Worm (Caenorhabditis elegans): ENCODE results near the gene sgo-1.

The sgo-1 gene

DNA sequence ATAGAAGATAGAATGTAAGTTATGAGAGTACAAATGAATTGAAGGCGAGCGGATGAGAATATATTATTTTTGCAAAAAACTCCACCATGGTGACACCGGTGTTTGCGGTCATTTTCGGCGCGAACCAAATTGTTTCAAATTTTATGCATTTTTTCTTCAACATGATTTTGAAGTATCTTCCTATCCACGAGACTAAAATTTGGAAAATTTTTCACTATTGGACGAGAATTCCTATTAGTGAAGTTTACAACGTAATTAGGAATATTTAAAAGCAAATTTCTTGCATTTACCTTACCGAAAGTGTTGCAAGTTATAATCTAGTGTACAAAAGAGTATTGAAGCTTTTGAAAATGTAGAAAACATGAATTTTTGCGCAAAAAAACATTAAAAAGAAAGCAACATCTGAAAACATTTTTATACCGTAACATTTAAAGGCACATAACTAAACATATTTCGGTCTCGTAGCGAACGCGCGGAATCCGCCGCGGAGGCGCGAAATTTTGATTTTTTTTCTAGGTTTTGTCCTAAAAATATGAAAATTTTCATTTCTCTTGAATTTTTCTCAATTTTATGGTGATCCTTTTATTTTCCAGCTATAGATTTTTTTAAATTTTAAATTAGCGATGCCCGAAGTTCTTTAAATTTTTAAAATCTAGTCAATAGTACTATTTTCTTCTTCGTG is at the start of gene sgo-1:
TSS of gene sgo-1 (minus strand) at position 51 of the 682 bp plus-strand sequence.
- no peak for TF ChIP-seq unc-62 (GFP tag; optimal IDR thresholded peaks at IDR 0.05)

ce11 chrIV:7845585-7845984 is 49.3 kb upstream of the sgo-1 start:
- TF ChIP-seq unc-62 (GFP tag; optimal IDR thresholded peaks at IDR 0.05) = no peak

DNA sequence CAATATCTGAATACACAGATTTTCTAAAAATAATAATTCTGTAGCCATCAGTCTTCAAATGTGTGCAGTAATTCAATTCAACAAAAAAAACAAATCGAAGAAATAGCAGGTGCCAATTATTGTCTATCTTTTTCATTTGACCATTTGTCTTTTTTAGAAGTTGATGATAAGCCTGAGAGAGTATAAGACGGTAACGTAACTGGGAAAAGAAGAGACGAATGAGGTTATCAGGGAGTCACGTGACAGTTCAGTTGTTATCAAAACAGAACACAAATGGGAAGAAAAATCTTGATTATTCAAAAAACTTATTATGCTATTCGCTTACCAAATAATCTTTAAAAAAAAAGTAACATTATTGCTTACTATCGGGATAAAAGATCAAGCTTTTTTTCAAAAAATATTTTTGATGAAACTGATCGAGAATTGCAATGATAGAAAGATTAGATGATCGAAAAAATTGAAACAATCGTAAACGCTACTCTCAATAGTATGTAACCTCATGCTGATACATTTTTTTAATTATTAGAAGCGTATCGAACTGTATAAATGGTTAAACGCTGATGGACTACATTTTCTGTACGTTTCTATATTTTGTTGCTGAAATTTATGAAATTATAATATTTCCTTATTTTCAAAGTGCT is 48.2 kb upstream of the sgo-1 start:
- TF ChIP-seq unc-62 (GFP tag; optimal IDR thresholded peaks at IDR 0.05) = no peak

DNA sequence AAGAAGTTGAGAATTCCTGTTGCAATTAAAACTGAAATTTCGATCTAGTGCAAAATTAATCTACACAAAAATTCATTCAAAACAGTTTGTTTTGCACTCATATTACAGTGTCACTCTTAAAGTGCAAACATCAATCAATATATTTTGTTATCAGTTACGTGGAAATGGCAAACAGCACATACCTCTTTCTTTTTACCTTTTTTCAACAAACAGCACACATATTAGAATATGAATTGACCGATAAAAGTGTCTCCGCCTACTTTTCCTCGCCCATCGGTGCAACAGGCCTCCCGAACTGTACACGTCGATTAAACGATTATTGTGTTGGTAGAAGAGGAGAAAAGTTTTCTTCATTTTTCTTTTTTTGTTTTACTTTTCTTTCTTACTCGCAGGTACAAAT is 44.9 kb upstream of the sgo-1 start:
- no peak for TF ChIP-seq unc-62 (GFP tag; optimal IDR thresholded peaks at IDR 0.05)

DNA sequence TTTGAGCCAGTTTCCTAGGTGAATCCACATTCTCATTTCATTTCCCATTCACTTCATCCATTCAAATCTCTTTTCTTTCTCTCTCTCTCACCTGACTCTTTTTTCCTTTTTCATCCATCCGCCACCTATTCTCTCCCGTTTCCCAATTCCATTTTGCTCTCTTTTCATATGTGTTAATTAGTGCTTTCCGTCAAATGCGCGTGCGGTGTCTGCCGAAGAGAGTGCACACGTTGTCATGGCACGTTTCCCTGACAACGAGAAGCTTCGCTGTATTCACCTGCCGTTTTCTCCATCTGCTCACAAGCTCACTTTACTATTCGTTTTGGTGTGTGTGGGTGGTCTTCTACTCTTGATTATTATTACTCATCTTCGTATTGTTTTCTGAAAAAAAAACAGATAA is 43.6 kb upstream of the sgo-1 start:
- TF ChIP-seq unc-62 (GFP tag; optimal IDR thresholded peaks at IDR 0.05) = no peak

DNA sequence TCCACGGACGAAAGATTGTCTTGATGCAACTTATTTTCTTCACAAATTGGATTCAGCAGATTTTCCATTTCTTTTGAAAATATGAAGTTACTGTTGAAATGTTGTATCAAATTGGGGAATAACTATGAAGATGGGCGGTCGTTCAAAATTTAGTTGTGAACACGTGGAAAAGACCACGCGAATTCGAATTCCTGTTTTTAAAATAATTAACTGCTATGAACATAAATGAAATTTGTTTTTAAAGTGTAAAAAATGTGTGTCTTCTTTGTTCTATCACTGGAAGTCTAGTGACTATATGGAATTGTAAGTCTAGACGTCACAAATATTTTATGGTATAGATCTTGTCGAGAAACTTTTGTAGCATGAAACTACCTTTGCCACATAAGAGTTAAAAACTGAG is 42.1 kb upstream of the sgo-1 start, which contains the start of gene C06A6.7:
TSS of gene C06A6.7 (minus strand) at position 101 of the 400 bp plus-strand sequence.
- TF ChIP-seq unc-62 (GFP tag; optimal IDR thresholded peaks at IDR 0.05) = no peak

ce11 chrIV:7836491-7836890 is 40.2 kb upstream of the sgo-1 start:
- TF ChIP-seq unc-62 (GFP tag; optimal IDR thresholded peaks at IDR 0.05) = no peak

- no peak for TF ChIP-seq unc-62 (GFP tag; optimal IDR thresholded peaks at IDR 0.05)
These were observed 39.7 kb upstream of the sgo-1 start for ce11 chrIV:7836030-7836429.

- TF ChIP-seq unc-62 (GFP tag; optimal IDR thresholded peaks at IDR 0.05) = no peak
These were observed 38.4 kb upstream of the sgo-1 start, which contains the start of gene erp-44.2 for ce11 chrIV:7834625-7835228. Gene erp-44.2 (minus strand): TSS chrIV:7834675.

DNA sequence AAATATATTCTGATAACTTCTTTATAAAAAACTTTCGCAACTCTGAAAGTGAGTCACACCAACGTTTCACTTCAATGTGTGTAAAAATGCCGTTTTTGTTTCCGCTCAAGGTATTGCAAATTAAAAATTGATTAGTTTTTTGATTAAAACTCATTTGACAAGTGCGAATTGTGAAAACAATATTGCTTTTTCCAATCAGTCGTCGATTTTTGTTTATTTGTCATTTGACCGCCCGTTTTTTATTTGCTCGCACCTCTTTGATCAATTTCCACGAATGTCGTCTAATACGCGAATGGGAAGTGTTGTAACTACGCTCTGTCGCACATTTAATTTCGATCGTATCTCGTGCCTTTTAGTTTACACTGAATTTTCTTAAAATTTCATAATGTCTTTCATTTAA is 33.9 kb upstream of the sgo-1 start, which contains the start of gene mvb-12:
TSS of gene mvb-12 (plus strand) at position 375 of the 400 bp plus-strand sequence.
- TF ChIP-seq unc-62 (GFP tag; optimal IDR thresholded peaks at IDR 0.05) = no peak

DNA sequence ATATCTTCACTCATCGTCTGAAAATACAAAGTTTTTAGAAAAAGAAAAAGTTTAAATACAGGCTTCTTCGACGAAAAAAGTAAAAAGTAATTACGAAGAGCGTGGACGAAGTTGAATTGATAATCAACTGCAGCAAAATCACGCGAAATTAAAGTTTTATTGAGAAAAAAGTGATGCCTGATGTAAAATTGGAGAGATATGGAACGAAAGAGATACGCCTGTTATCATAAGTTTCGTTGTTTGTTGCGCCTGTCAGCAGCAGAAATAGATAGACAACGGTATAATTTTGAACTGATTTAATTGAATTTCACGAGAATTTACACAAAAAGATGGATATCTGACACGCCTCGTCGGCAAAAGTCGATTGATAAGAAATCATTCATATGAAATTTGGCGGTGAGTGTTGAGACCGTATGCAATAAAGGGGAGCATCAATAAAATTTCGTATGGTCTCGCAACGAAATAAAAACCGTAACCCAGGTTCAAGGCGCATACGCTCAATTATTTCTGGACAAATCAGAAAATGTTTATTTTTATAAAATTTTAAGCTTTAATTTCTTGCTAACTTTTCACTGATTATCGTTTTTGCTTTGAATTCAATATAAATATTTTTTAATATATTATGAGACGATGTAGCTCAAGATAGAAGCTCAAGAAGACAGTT is 33.1 kb upstream of the sgo-1 start, which contains the start of gene C06A6.4:
TSS of gene C06A6.4 (minus strand) at position 24 of the 664 bp plus-strand sequence.
- TF ChIP-seq unc-62 (GFP tag; optimal IDR thresholded peaks at IDR 0.05) = no peak

ce11 chrIV:7824649-7825048 is 28.4 kb upstream of the sgo-1 start:
- no peak for TF ChIP-seq unc-62 (GFP tag; optimal IDR thresholded peaks at IDR 0.05)

ce11 chrIV:7822524-7822923 is 26.2 kb upstream of the sgo-1 start, which contains the start of gene T14A8.2:
Gene T14A8.2 (minus strand): TSS chrIV:7822624.
- no peak for TF ChIP-seq unc-62 (GFP tag; optimal IDR thresholded peaks at IDR 0.05)

ce11 chrIV:7817852-7818251 is 21.6 kb upstream of the sgo-1 start, which contains the start of gene ric-3:
Gene ric-3 (plus strand): TSS chrIV:7818251.
- TF ChIP-seq unc-62 (GFP tag; optimal IDR thresholded peaks at IDR 0.05) = no peak

- no peak for TF ChIP-seq unc-62 (GFP tag; optimal IDR thresholded peaks at IDR 0.05)
These were observed 20.3 kb upstream of the sgo-1 start for ce11 chrIV:7816402-7817102.
